Worm (Caenorhabditis elegans) whole organism, late embryonic: Measurements from ENCODE around the gene vha-6.

Experiments used
- C38D4.7 ChIP-seq: fragments of 200-800 bp; sonication (Bioruptor generic); optimal IDR thresholded peaks from 2 replicates; lab custom pipeline; 2018; ENCODE audit warnings: mild to moderate bottlenecking, missing genetic modification characterization, moderate library complexity, missing compliant biosample characterization
- F13H6.1 ChIP-seq: sonication (generic microtip); optimal IDR thresholded peaks from 2 replicates; lab custom pipeline; 2016; ENCODE audit warnings: missing genetic modification characterization, missing compliant biosample characterization
- K09A11.1 ChIP-seq: sonication (generic microtip); optimal IDR thresholded peaks from 2 replicates; lab custom pipeline; 2017; ENCODE audit warnings: antibody characterized with exemption, mild to moderate bottlenecking, missing genetic modification characterization, missing compliant biosample characterization; ENCODE audit not compliant: insufficient read depth
- Y22D7AL.16 ChIP-seq: sonication (generic microtip); optimal IDR thresholded peaks from 2 replicates; lab custom pipeline; 2016; ENCODE audit warnings: missing genetic modification characterization, missing compliant biosample characterization
- ama-1 ChIP-seq: fragments of 150-350 bp; optimal IDR thresholded peaks from 2 replicates; lab custom pipeline; 2014
- ceh-22 ChIP-seq: sonication (generic microtip); optimal IDR thresholded peaks from 2 replicates; lab custom pipeline; 2017; ENCODE audit warnings: missing biosample characterization, missing genetic modification characterization
- ceh-31 ChIP-seq: sonication (generic microtip); optimal IDR thresholded peaks from 2 replicates; lab custom pipeline; 2016; ENCODE audit warnings: missing genetic modification characterization, missing compliant biosample characterization
- ceh-45 ChIP-seq: fragments of 200-800 bp; sonication (Bioruptor generic); IDR thresholded peaks from 2 replicates; pipeline ENCODE4 v1.3.6; 2022; ENCODE audit warnings: missing genetic modification reagents, missing genetic modification characterization, missing compliant biosample characterization
- ceh-6 ChIP-seq: fragments of 200-800 bp; sonication (Bioruptor generic); optimal IDR thresholded peaks from 2 replicates; lab custom pipeline; 2018; ENCODE audit warnings: mild to moderate bottlenecking, missing genetic modification characterization, missing compliant biosample characterization
- ceh-9 ChIP-seq: sonication (generic microtip); optimal IDR thresholded peaks from 2 replicates; lab custom pipeline; 2016; ENCODE audit warnings: mild to moderate bottlenecking, missing genetic modification characterization, inconsistent platforms, missing compliant biosample characterization
- che-1 ChIP-seq: sonication (generic microtip); optimal IDR thresholded peaks from 2 replicates; lab custom pipeline; 2016; ENCODE audit warnings: mild to moderate bottlenecking, missing genetic modification characterization, missing compliant biosample characterization
- dve-1 ChIP-seq: sonication (generic microtip); optimal IDR thresholded peaks from 2 replicates; lab custom pipeline; 2017; ENCODE audit warnings: antibody characterized with exemption, mild to moderate bottlenecking, missing genetic modification characterization, missing compliant biosample characterization
- ets-4 ChIP-seq: sonication (generic microtip); optimal IDR thresholded peaks from 2 replicates; lab custom pipeline; 2016; ENCODE audit warnings: missing genetic modification characterization, missing compliant biosample characterization
- fax-1 ChIP-seq: sonication (generic microtip); optimal IDR thresholded peaks from 2 replicates; lab custom pipeline; 2016; ENCODE audit warnings: missing genotype, missing genetic modification characterization, missing compliant biosample characterization
- fkh-6 ChIP-seq: sonication (generic microtip); optimal IDR thresholded peaks from 2 replicates; lab custom pipeline; 2016; ENCODE audit warnings: missing genetic modification characterization, missing compliant biosample characterization
- hlh-13 ChIP-seq: fragments of 200-800 bp; sonication (Bioruptor generic); optimal IDR thresholded peaks from 2 replicates; lab custom pipeline; 2018; ENCODE audit warnings: mild to moderate bottlenecking, missing genetic modification characterization, missing compliant biosample characterization
- hlh-15 ChIP-seq: sonication (generic microtip); optimal IDR thresholded peaks from 2 replicates; lab custom pipeline; 2016; ENCODE audit warnings: missing genetic modification characterization, missing compliant biosample characterization
- hlh-6 ChIP-seq: sonication (generic microtip); optimal IDR thresholded peaks from 2 replicates; lab custom pipeline; 2016; ENCODE audit warnings: missing genotype, missing genetic modification characterization, missing compliant biosample characterization
- lim-6 ChIP-seq: sonication (generic microtip); optimal IDR thresholded peaks from 2 replicates; lab custom pipeline; 2016; ENCODE audit warnings: missing genetic modification characterization, missing compliant biosample characterization
- lin-11 ChIP-seq: fragments of 200-800 bp; sonication (Bioruptor generic); optimal IDR thresholded peaks from 2 replicates; lab custom pipeline; 2018; ENCODE audit warnings: mild to moderate bottlenecking, missing genetic modification characterization, missing compliant biosample characterization
- madf-2 ChIP-seq: sonication (generic microtip); optimal IDR thresholded peaks from 2 replicates; lab custom pipeline; 2017; ENCODE audit warnings: missing genetic modification characterization, missing compliant biosample characterization
- mec-3 ChIP-seq: sonication (generic microtip); optimal IDR thresholded peaks from 2 replicates; lab custom pipeline; 2016; ENCODE audit warnings: borderline replicate concordance, missing genetic modification characterization, missing compliant biosample characterization
- npax-4 ChIP-seq: sonication (generic microtip); optimal IDR thresholded peaks from 2 replicates; lab custom pipeline; 2016; ENCODE audit warnings: missing genetic modification characterization, missing compliant biosample characterization
- pax-1 ChIP-seq: fragments of 150-350 bp; optimal IDR thresholded peaks from 2 replicates; lab custom pipeline; 2014; ENCODE audit warnings: missing biosample characterization, missing genetic modification characterization
- pqm-1 ChIP-seq: sonication (generic microtip); optimal IDR thresholded peaks from 2 replicates; lab custom pipeline; 2016; ENCODE audit warnings: missing genetic modification characterization, missing compliant biosample characterization
- ref-2 ChIP-seq: sonication (generic microtip); optimal IDR thresholded peaks from 2 replicates; lab custom pipeline; 2016; ENCODE audit warnings: missing genetic modification characterization, missing compliant biosample characterization
- rnt-1 ChIP-seq: sonication (generic microtip); optimal IDR thresholded peaks from 2 replicates; lab custom pipeline; 2016; ENCODE audit warnings: missing genetic modification characterization, missing compliant biosample characterization
- sdc-2 ChIP-seq: sonication (generic microtip); optimal IDR thresholded peaks from 2 replicates; lab custom pipeline; 2016; ENCODE audit warnings: missing genotype, missing genetic modification characterization, missing compliant biosample characterization
- sox-4 ChIP-seq: sonication (generic microtip); optimal IDR thresholded peaks from 2 replicates; lab custom pipeline; 2017; ENCODE audit warnings: mild to moderate bottlenecking, missing genetic modification characterization, inconsistent platforms, missing compliant biosample characterization
- ttx-3 ChIP-seq: sonication (generic microtip); optimal IDR thresholded peaks from 2 replicates; lab custom pipeline; 2016; ENCODE audit warnings: missing genetic modification reagents, missing genetic modification characterization, missing compliant biosample characterization
- unc-3 ChIP-seq, 2 experiments: fragments of 200-800 bp in 1 of 2; sonication (Bioruptor generic) in 1 of 2; sonication (generic microtip) in 1 of 2; conservative IDR thresholded peaks in 1 of 2; optimal IDR thresholded peaks in 1 of 2; 2 replicates each; pipeline versions ENCODE4 v1.3.6 to Lab custom; 2016 to 2022; ENCODE audit warnings: missing compliant biosample characterization in 2 of 2, missing genetic modification characterization in 2 of 2, missing genetic modification reagents in 1 of 2
- unc-42 ChIP-seq: sonication (generic microtip); optimal IDR thresholded peaks from 2 replicates; lab custom pipeline; 2016; ENCODE audit warnings: missing genotype, missing genetic modification characterization, missing compliant biosample characterization
- unc-55 ChIP-seq: sonication (generic microtip); optimal IDR thresholded peaks from 2 replicates; lab custom pipeline; 2017; ENCODE audit warnings: missing biosample characterization, missing genetic modification reagents, missing genetic modification characterization
- ztf-16 ChIP-seq: sonication (generic microtip); optimal IDR thresholded peaks from 2 replicates; lab custom pipeline; 2017; ENCODE audit warnings: missing genetic modification characterization, missing compliant biosample characterization

Gene vha-6

ce11 chrII:11424032-11424431 lies 14.2 kb downstream of the vha-6 start:
- TF ChIP-seq pqm-1 (tag; lab: Kevin White, UChicago) (no peak), ttx-3 (tag; lab: Kevin White, UChicago) (no peak), hlh-15 (no peak), sox-4 (tag; lab: Kevin White, UChicago) (no peak), F13H6.1 (tag; lab: Kevin White, UChicago) (no peak), lim-6 (no peak), hlh-6 (tag; lab: Kevin White, UChicago) (no peak), lin-11 (tag; lab: Kevin White, UChicago) (no peak), unc-3 (GFP tag; conservative IDR thresholded peaks at IDR 0.05; lab: Robert Waterston, UW) (no peak), unc-3 (tag; optimal IDR thresholded peaks at IDR 0.05; lab: Kevin White, UChicago) (no peak), dve-1 (no peak), ref-2 (no peak), ztf-16 (tag; lab: Kevin White, UChicago) (no peak), che-1 (no peak)

ce11 chrII:11418476-11418875 lies 19.8 kb downstream of the vha-6 start:
- TF ChIP-seq madf-2 (no peak), C38D4.7 (GFP tag; lab: Kevin White, UChicago) (no peak), ceh-9 (tag; lab: Kevin White, UChicago) (no peak), sdc-2 (tag; lab: Kevin White, UChicago) (no peak), mec-3 (tag; lab: Kevin White, UChicago) (no peak), hlh-13 (GFP tag; lab: Kevin White, UChicago) (no peak), F13H6.1 (tag; lab: Kevin White, UChicago) (no peak)
- TF ChIP-seq, all 69 proteins: peak for 0

ce11 chrII:11417999-11418398 lies 20.3 kb downstream of the vha-6 start, which contains the start of gene C05D12.2:
TSS of gene C05D12.2 (plus strand) at chrII:11418299.
- TF ChIP-seq fax-1 = no peak
- TF ChIP-seq, all 69 proteins: peak for 0

ce11 chrII:11415672-11416071 lies 22.6 kb downstream of the vha-6 start, which contains the start of gene C05D12.1:
TSS of gene C05D12.1 (minus strand) at chrII:11415772.
- TF ChIP-seq K09A11.1 = no peak
- TF ChIP-seq C38D4.7 (GFP tag; lab: Kevin White, UChicago) = no peak
- no peak for TF ChIP-seq unc-55
- TF ChIP-seq che-1 = no peak
- TF ChIP-seq Y22D7AL.16 (tag; lab: Kevin White, UChicago) = no peak
- TF ChIP-seq npax-4 (tag; lab: Kevin White, UChicago) = no peak
- TF ChIP-seq pax-1 (tag; lab: Kevin White, UChicago) = no peak
- no peak for TF ChIP-seq ceh-45 (GFP tag; lab: Robert Waterston, UW)
- TF ChIP-seq madf-2 = no peak
- no peak for TF ChIP-seq ceh-31 (tag; lab: Kevin White, UChicago)
- TF ChIP-seq rnt-1 (tag; lab: Kevin White, UChicago) = no peak
- TF ChIP-seq ama-1 = no peak
- TF ChIP-seq, all 69 proteins: peak for 0

- peak; percentile 57 for TF ChIP-seq unc-42
- TF ChIP-seq pax-1 (tag; lab: Kevin White, UChicago) = no peak
- no peak for TF ChIP-seq ceh-22 (tag; lab: Kevin White, UChicago)
- TF ChIP-seq, all 69 proteins: peak for 1
These were observed 28.5 kb downstream of the vha-6 start, which contains the start of gene C05D12.7 for ce11 chrII:11409678-11410133. TSS of gene C05D12.7 (plus strand) at chrII:11410083.

ce11 chrII:11400386-11400785 lies 37.9 kb downstream of the vha-6 start:
- TF ChIP-seq ama-1 (no peak), hlh-15 (no peak), fkh-6 (tag; lab: Kevin White, UChicago) (no peak), sdc-2 (tag; lab: Kevin White, UChicago) (no peak), ceh-6 (GFP tag; lab: Kevin White, UChicago) (no peak), che-1 (no peak), rnt-1 (tag; lab: Kevin White, UChicago) (no peak), ets-4 (tag; lab: Kevin White, UChicago) (no peak)
- TF ChIP-seq, all 69 proteins: peak for 0
